Fruit fly (Drosophila melanogaster): ENCODE data around the gene CG9592.

CG9592 gene

DNA sequence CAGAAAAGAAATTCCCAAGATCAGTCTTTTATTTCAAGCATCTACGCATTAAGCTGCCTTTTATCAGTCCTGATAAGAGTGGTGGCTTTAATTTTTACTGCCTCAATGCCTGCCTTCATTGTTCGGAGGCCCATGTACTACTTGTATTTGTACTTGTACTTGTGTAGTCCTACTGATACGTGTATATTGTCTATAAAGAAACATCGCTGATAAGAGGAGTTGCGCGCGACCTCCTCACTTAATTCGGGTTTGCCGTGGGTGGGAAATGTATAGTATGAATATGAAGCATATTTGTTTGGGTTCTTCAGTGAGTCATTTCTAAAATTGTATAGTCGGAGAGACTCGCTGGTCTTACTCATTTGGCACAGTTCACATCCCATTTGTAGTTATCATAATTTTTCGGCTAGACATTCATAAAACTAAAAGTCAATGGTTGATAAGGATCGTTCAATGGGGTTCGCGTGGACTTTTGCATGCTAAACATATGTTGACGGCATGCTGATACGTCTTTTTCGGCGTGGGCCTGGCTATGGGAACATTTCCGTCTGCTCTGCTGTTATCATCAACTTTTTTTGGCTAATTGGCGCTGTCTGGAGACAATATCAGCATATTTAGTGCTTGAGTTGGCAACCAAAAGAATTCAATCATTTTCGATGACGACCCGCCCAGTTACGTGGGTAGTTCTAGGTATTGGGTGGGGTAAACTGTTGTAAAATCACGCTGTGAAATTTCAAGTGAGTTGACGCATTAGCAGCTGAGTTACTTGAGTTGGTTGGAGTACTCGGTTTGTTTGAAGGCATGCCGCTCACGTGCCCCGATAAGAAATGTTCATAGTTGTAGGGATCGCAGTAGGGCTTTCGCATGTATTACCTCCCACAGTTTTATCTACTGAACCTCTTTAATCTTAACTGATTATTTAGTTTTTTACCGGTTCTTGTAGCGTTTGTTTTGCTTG is 30.5 kb downstream of the CG9592 start:
- TF ChIP-seq jim (GFP tag; optimal IDR thresholded peaks at IDR 0.05) (no peak), woc (GFP tag; optimal IDR thresholded peaks at IDR 0.05) (no peak), Rel (GFP tag; optimal IDR thresholded peaks at IDR 0.05) (no peak), Rel (tag; optimal IDR thresholded peaks at IDR 0.05) (peak; percentile 27), h (GFP tag; optimal IDR thresholded peaks at IDR 0.05) (peak; percentile 31), HLH106 (tag; optimal IDR thresholded peaks at IDR 0.05) (no peak)

DNA sequence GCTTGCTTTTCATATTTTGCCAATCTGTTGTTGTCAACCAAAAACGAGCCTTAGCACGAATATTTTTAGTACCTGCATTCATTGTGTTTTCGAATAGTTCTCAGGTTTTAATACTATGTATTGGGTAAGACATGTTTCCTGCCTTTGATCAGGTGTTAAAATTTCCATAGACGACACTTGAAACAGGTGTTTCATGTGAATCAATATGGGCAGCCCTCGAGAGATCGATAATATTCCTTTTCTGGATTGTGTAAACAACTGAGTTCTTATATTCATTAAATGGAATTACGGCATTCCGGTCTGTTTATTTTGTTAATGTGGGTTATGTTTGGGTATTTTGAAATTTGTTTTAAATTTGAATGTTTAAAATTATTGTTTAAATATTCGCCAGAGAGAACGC is 31.6 kb downstream of the CG9592 start:
- no peak for TF ChIP-seq h (GFP tag; optimal IDR thresholded peaks at IDR 0.05)

- TF ChIP-seq CG9705 (GFP tag; optimal IDR thresholded peaks at IDR 0.05), result no peak
- no peak for TF ChIP-seq jim (GFP tag; optimal IDR thresholded peaks at IDR 0.05)
- no peak for TF ChIP-seq Hr78 (GFP tag; optimal IDR thresholded peaks at IDR 0.05)
- no peak for TF ChIP-seq ey (GFP tag; optimal IDR thresholded peaks at IDR 0.05)
- TF ChIP-seq Vsx2 (GFP tag; optimal IDR thresholded peaks at IDR 0.05; ENCODE audit: partially characterized antibody), result no peak
- no peak for TF ChIP-seq Dfd (GFP tag; optimal IDR thresholded peaks at IDR 0.05)
- TF ChIP-seq usp (GFP tag; optimal IDR thresholded peaks at IDR 0.05), result no peak
Measured at dm6 chr3L:14549958-14550357, 32.3 kb downstream of the CG9592 start.

dm6 chr3L:14550839-14551415 is 33.3 kb downstream of the CG9592 start, which contains the start of gene Gbs-70E:
Gene Gbs-70E (minus strand): TSS chr3L:14550975.
- TF ChIP-seq Abd-B (GFP tag; optimal IDR thresholded peaks at IDR 0.05), result no peak
- no peak for TF ChIP-seq Dfd (GFP tag; optimal IDR thresholded peaks at IDR 0.05)
- peak; percentile 99 for TF ChIP-seq woc (GFP tag; optimal IDR thresholded peaks at IDR 0.05)
- no peak for TF ChIP-seq Hr78 (GFP tag; optimal IDR thresholded peaks at IDR 0.05)
- TF ChIP-seq CG32264 (GFP tag; optimal IDR thresholded peaks at IDR 0.05), result peak; percentile 81
- TF ChIP-seq br (GFP tag; optimal IDR thresholded peaks at IDR 0.05), result peak; percentile 95
- TF ChIP-seq jim (GFP tag; optimal IDR thresholded peaks at IDR 0.05), result no peak
- TF ChIP-seq h (GFP tag; optimal IDR thresholded peaks at IDR 0.05), result peak; percentile 97
- peak; percentile 97 for TF ChIP-seq OdsH (GFP tag; optimal IDR thresholded peaks at IDR 0.05)
- TF ChIP-seq HLH106 (tag; optimal IDR thresholded peaks at IDR 0.05), result peak; percentile 94
- TF ChIP-seq Jra (GFP tag; optimal IDR thresholded peaks at IDR 0.05), result peak; percentile 94
- peak; percentile 91 for TF ChIP-seq sv (GFP tag; optimal IDR thresholded peaks at IDR 0.05)
- peak; percentile 97 for TF ChIP-seq fru (GFP tag; optimal IDR thresholded peaks at IDR 0.05)
- no peak for TF ChIP-seq pan (optimal IDR thresholded peaks at IDR 0.05)
- peak; percentile 71 for TF ChIP-seq Rel (GFP tag; optimal IDR thresholded peaks at IDR 0.05)
- peak; percentile 85 for TF ChIP-seq Rel (tag; optimal IDR thresholded peaks at IDR 0.05)
- peak; percentile 76 for TF ChIP-seq dmrt93B (GFP tag; optimal IDR thresholded peaks at IDR 0.05)
- TF ChIP-seq CG9705 (GFP tag; optimal IDR thresholded peaks at IDR 0.05), result peak; percentile 87
- TF ChIP-seq Mio (GFP tag; optimal IDR thresholded peaks at IDR 0.05), result peak; percentile 44
- TF ChIP-seq Myc (optimal IDR thresholded peaks at IDR 0.05), result no peak
- TF ChIP-seq rgr (GFP tag; optimal IDR thresholded peaks at IDR 0.05), result peak; percentile 96
- peak; percentile 69 for TF ChIP-seq sage (GFP tag; optimal IDR thresholded peaks at IDR 0.05)
- TF ChIP-seq usp (GFP tag; optimal IDR thresholded peaks at IDR 0.05), result no peak
- TF ChIP-seq Vsx2 (GFP tag; optimal IDR thresholded peaks at IDR 0.05; ENCODE audit: partially characterized antibody), result peak; percentile 51
- peak; percentile 92 for TF ChIP-seq psq (GFP tag; optimal IDR thresholded peaks at IDR 0.05)
- TF ChIP-seq lola (GFP tag; optimal IDR thresholded peaks at IDR 0.05), result no peak
- TF ChIP-seq tai (GFP tag; optimal IDR thresholded peaks at IDR 0.05), result peak; percentile 78
- TF ChIP-seq dl (GFP tag; optimal IDR thresholded peaks at IDR 0.05; ENCODE audit: insufficient read depth in 1 of 2, partially characterized antibody in 2 of 2), result peak in 1 of 2 experiments; percentile 44
- peak; percentile 94 for TF ChIP-seq brk (GFP tag; optimal IDR thresholded peaks at IDR 0.05)
- peak; percentile 87 to 97 for TF ChIP-seq foxo (GFP tag; optimal IDR thresholded peaks at IDR 0.05)
- TF ChIP-seq CrebA (GFP tag; optimal IDR thresholded peaks at IDR 0.05; ENCODE audit: borderline replicate concordance), result peak; percentile 68
- TF ChIP-seq N (GFP tag; optimal IDR thresholded peaks at IDR 0.05), result no peak
- peak; percentile 95 for TF ChIP-seq ey (GFP tag; optimal IDR thresholded peaks at IDR 0.05)
- peak; percentile 96 for TF ChIP-seq Sp1 (GFP tag; optimal IDR thresholded peaks at IDR 0.05)
- TF ChIP-seq Dif (GFP tag; optimal IDR thresholded peaks at IDR 0.05; ENCODE audit: partially characterized antibody), result peak; percentile 55
- TF ChIP-seq Hnf4 (GFP tag; optimal IDR thresholded peaks at IDR 0.05), result peak; percentile 95
- peak; percentile 76 for TF ChIP-seq dsf (GFP tag; optimal IDR thresholded peaks at IDR 0.05; ENCODE audit: borderline replicate concordance)
- peak; percentile 69 for TF ChIP-seq Hr83 (GFP tag; optimal IDR thresholded peaks at IDR 0.05; ENCODE audit: poor library complexity, severe bottlenecking)
- TF ChIP-seq GATAd (GFP tag; optimal IDR thresholded peaks at IDR 0.05), result peak; percentile 9

Measured in whole organism, wandering third instar larva.